Worm (Caenorhabditis elegans): ENCODE results near the gene nhr-272.

The nhr-272 gene

DNA sequence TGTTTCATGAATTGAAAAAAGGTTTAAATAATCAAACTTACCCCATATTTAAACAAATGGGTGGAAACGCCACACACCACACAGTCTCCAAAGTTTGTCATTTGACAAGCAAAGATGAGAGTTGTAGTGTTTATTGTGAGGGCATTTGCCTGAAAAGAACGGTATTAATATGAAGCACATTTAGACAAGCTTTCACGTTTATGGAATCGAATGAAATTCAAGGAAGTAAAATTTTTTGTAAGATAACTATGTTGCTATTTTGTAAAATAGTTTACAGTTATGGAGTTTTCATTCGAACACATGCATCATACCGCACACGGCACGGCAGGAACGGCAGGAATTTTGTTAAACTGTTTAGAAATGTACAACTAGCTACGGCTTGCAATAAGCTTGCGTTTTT, at the start of gene nhr-272:
TSS of gene nhr-272 (minus strand) at position 101 of the 400 bp plus-strand sequence.
- TF ChIP-seq ceh-14 (tag; optimal IDR thresholded peaks at IDR 0.05), result no peak
- no peak for TF ChIP-seq ceh-6 (GFP tag; optimal IDR thresholded peaks at IDR 0.05)
- TF ChIP-seq hlh-30 (tag; optimal IDR thresholded peaks at IDR 0.05; ENCODE audit: insufficient read depth), result no peak
- no peak for TF ChIP-seq ceh-31 (tag; optimal IDR thresholded peaks at IDR 0.05)
- TF ChIP-seq pag-3 (tag; optimal IDR thresholded peaks at IDR 0.05; ENCODE audit: borderline replicate concordance), result no peak
- TF ChIP-seq dmd-4 (tag; optimal IDR thresholded peaks at IDR 0.05; ENCODE audit: borderline replicate concordance), result no peak
- TF ChIP-seq ref-2 (tag; optimal IDR thresholded peaks at IDR 0.05), result no peak
- TF ChIP-seq elt-2 (tag; optimal IDR thresholded peaks at IDR 0.05), result no peak
- TF ChIP-seq sox-4 (tag; optimal IDR thresholded peaks at IDR 0.05), result no peak
- TF ChIP-seq fkh-10 (GFP tag; optimal IDR thresholded peaks at IDR 0.05), result no peak
- no peak for TF ChIP-seq mec-3 (tag; optimal IDR thresholded peaks at IDR 0.05; ENCODE audit: borderline replicate concordance)
- no peak for TF ChIP-seq tbx-2 (tag; optimal IDR thresholded peaks at IDR 0.05)
- TF ChIP-seq hlh-13 (GFP tag; optimal IDR thresholded peaks at IDR 0.05), result no peak
- no peak for TF ChIP-seq lin-11 (tag; optimal IDR thresholded peaks at IDR 0.05)
- no peak for TF ChIP-seq ceh-18 (tag; optimal IDR thresholded peaks at IDR 0.05)
- TF ChIP-seq ceh-22 (tag; optimal IDR thresholded peaks at IDR 0.05), result no peak
- TF ChIP-seq ztf-16 (tag; optimal IDR thresholded peaks at IDR 0.05), result no peak
- TF ChIP-seq C08G9.2 (tag; optimal IDR thresholded peaks at IDR 0.05), result no peak

DNA sequence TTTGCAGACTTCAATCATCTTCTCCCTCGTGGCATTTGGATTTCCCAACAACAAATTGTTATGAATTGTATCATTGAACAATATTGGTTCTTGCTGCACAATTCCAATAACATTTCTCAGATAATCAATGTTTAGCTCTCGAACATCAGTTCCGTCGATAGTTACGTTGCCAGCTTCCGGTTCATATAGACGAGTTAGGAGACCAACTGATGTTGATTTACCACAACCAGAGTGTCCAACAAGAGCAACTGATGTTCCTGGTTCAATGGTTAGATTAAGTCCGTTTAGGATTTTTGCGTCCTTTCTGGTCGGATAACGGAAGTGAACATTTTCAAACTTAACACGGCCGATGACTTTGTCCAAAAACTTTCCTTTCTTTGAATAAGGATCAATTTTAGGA, 49.4 kb upstream of the nhr-272 start:
- no peak for TF ChIP-seq pha-2 (tag; optimal IDR thresholded peaks at IDR 0.05)
- no peak for TF ChIP-seq ref-2 (tag; optimal IDR thresholded peaks at IDR 0.05)
- no peak for TF ChIP-seq fkh-6 (tag; optimal IDR thresholded peaks at IDR 0.05)
- no peak for TF ChIP-seq hlh-30 (tag; optimal IDR thresholded peaks at IDR 0.05; ENCODE audit: insufficient read depth)
- TF ChIP-seq ceh-14 (tag; optimal IDR thresholded peaks at IDR 0.05), result no peak
- no peak for TF ChIP-seq ceh-45 (GFP tag; IDR thresholded peaks at IDR 0.05)
- no peak for TF ChIP-seq rnt-1 (tag; optimal IDR thresholded peaks at IDR 0.05)
- no peak for TF ChIP-seq ceh-18 (tag; optimal IDR thresholded peaks at IDR 0.05)
- TF ChIP-seq pqm-1 (tag; optimal IDR thresholded peaks at IDR 0.05), result no peak
- no peak for TF ChIP-seq lin-11 (tag; optimal IDR thresholded peaks at IDR 0.05)
- no peak for TF ChIP-seq ceh-22 (tag; optimal IDR thresholded peaks at IDR 0.05)
- no peak for TF ChIP-seq C08G9.2 (tag; optimal IDR thresholded peaks at IDR 0.05)
- no peak for TF ChIP-seq fkh-10 (GFP tag; optimal IDR thresholded peaks at IDR 0.05)
- TF ChIP-seq elt-4 (tag; optimal IDR thresholded peaks at IDR 0.05), result no peak
- no peak for TF ChIP-seq fax-1 (tag; optimal IDR thresholded peaks at IDR 0.05)
- no peak for TF ChIP-seq eyg-1 (tag; optimal IDR thresholded peaks at IDR 0.05)
- no peak for TF ChIP-seq ceh-34 (tag; optimal IDR thresholded peaks at IDR 0.05)
- TF ChIP-seq ceh-9 (tag; optimal IDR thresholded peaks at IDR 0.05), result no peak

DNA sequence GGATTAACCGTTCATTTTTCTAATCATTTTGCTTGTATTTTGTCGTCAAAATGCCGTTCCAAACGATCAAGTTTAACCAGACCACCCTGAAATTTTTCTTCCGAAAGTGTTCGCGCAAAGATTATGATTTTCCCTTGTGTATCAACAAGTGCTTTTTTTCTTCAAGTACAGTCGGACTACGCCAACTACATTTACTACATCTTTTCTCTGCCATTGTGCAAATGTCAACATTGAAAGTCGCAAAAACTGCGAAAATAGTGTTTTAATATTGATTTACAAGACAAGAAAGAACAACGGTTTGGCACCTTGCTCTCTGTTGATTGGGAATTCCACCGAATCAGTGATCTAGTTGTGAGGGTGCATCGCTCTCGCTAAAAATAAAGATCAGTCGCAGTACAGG, 46.2 kb upstream of the nhr-272 start:
- TF ChIP-seq sdc-2 (tag; optimal IDR thresholded peaks at IDR 0.05), result no peak
- no peak for TF ChIP-seq ceh-48 (tag; optimal IDR thresholded peaks at IDR 0.05)
- TF ChIP-seq lin-11 (tag; optimal IDR thresholded peaks at IDR 0.05), result no peak
- TF ChIP-seq nfya-1 (tag; optimal IDR thresholded peaks at IDR 0.05), result no peak
- no peak for TF ChIP-seq sox-2 (GFP tag; IDR thresholded peaks at IDR 0.05)
- no peak for TF ChIP-seq pha-2 (tag; optimal IDR thresholded peaks at IDR 0.05)
- TF ChIP-seq zip-5 (tag; optimal IDR thresholded peaks at IDR 0.05), result no peak
- TF ChIP-seq ceh-24 (tag; optimal IDR thresholded peaks at IDR 0.05), result no peak
- TF ChIP-seq ama-1 (optimal IDR thresholded peaks at IDR 0.05), result no peak
- no peak for TF ChIP-seq Y22D7AL.16 (tag; optimal IDR thresholded peaks at IDR 0.05)
- TF ChIP-seq fax-1 (tag; optimal IDR thresholded peaks at IDR 0.05), result no peak
- no peak for TF ChIP-seq ceh-9 (tag; optimal IDR thresholded peaks at IDR 0.05)
- TF ChIP-seq ceh-19 (GFP tag; optimal IDR thresholded peaks at IDR 0.05), result no peak
- no peak for TF ChIP-seq pat-9 (tag; optimal IDR thresholded peaks at IDR 0.05)
- TF ChIP-seq pax-1 (tag; optimal IDR thresholded peaks at IDR 0.05), result no peak

Measured in whole organism, late embryonic.